Worm (Caenorhabditis elegans): ENCODE results near the gene mrpl-20.

DNA sequence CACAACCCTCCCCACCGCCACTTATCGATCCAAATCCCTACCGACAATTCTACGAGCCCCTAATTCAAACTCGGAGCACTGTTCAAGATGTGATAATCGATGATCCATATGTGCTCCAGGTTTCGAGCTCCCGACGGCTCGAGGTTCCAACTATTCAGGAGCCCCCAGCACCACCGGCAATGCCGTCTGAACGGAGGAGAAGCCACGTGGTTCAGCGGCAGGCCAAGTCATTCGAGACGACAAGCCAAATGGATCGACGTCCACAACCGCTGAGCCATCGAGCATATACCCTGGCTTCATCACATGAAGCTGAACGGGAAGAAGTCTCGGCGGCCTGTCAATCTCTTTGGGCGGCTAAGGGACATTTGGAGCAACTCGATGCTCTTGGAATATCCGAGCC is 37.5 kb upstream of the mrpl-20 start:
- TF ChIP-seq mep-1 (tag; optimal IDR thresholded peaks at IDR 0.05) (no peak), rnt-1 (tag; optimal IDR thresholded peaks at IDR 0.05) (no peak), zip-4 (GFP tag; optimal IDR thresholded peaks at IDR 0.05) (no peak), fos-1 (tag; optimal IDR thresholded peaks at IDR 0.05) (no peak)

Data from whole organism, L1 larva.